Worm (Caenorhabditis elegans) whole organism, L4 larva: ENCODE results near the gene fbxa-100.

Experiments
- T26A8.4 ChIP-seq: fragments of 200-800 bp; sonication (Bioruptor generic); IDR thresholded peaks from 2 replicates; pipeline ENCODE4 v1.3.6; 2022; ENCODE audit warnings: missing genetic modification characterization, missing compliant biosample characterization
- ceh-28 ChIP-seq: fragments of 150-350 bp; optimal IDR thresholded peaks from 2 replicates; lab custom pipeline; 2014; ENCODE audit warnings: missing biosample characterization, missing genetic modification reagents, missing genetic modification characterization
- dve-1 ChIP-seq: sonication (generic microtip); optimal IDR thresholded peaks from 2 replicates; lab custom pipeline; 2017; ENCODE audit warnings: antibody characterized with exemption, mild to moderate bottlenecking, missing genetic modification characterization, missing compliant biosample characterization; ENCODE audit not compliant: insufficient read depth
- jun-1 ChIP-seq: fragments of 150-350 bp; optimal IDR thresholded peaks from 2 replicates; lab custom pipeline; 2014; ENCODE audit warnings: missing biosample characterization, missing genetic modification reagents, missing genetic modification characterization
- nhr-237 ChIP-seq: sonication (generic microtip); optimal IDR thresholded peaks from 2 replicates; lab custom pipeline; 2017; ENCODE audit warnings: missing biosample characterization, missing genetic modification characterization
- nhr-28 ChIP-seq: fragments of 150-350 bp; optimal IDR thresholded peaks from 2 replicates; lab custom pipeline; 2014; ENCODE audit warnings: missing biosample characterization, missing genetic modification characterization
- nhr-77 ChIP-seq: fragments of 150-350 bp; optimal IDR thresholded peaks from 2 replicates; lab custom pipeline; 2014; ENCODE audit warnings: missing biosample characterization, missing genetic modification characterization
- skn-1 ChIP-seq: fragments of 150-350 bp; optimal IDR thresholded peaks from 2 replicates; lab custom pipeline; 2014; ENCODE audit warnings: missing biosample characterization, missing genetic modification characterization
- ztf-7 ChIP-seq: fragments of 150-350 bp; optimal IDR thresholded peaks from 2 replicates; lab custom pipeline; 2014; ENCODE audit warnings: missing biosample characterization, missing genetic modification characterization

ce11 chrV:16071167-16071566 is 9.3 kb upstream of the fbxa-100 start, which contains the start of gene nhr-176:
- TF ChIP-seq ceh-28 (tag; lab: Kevin White, UChicago) (no peak), T26A8.4 (no peak), nhr-77 (tag; lab: Kevin White, UChicago) (no peak), dve-1 (tag; lab: Kevin White, UChicago) (peak; percentile 43), nhr-28 (tag; lab: Kevin White, UChicago) (peak; percentile 89), ztf-7 (tag; lab: Kevin White, UChicago) (no peak), nhr-237 (no peak), skn-1 (tag; lab: Kevin White, UChicago) (no peak), jun-1 (tag; lab: Kevin White, UChicago) (no peak)
